Worm (Caenorhabditis elegans): Measurements from ENCODE around the gene Y75B12B.11.

- TF ChIP-seq ztf-23 (GFP tag; IDR thresholded peaks at IDR 0.05) (no peak), flt-1 (GFP tag; IDR thresholded peaks at IDR 0.05) (no peak), klf-2 (GFP tag; conservative IDR thresholded peaks at IDR 0.05) (no peak), med-1 (GFP tag; optimal IDR thresholded peaks at IDR 0.05; ENCODE audit: insufficient read depth) (no peak), T22C8.4 (GFP tag; IDR thresholded peaks at IDR 0.05) (no peak), cog-1 (tag; optimal IDR thresholded peaks at IDR 0.05) (no peak), tab-1 (GFP tag; IDR thresholded peaks at IDR 0.05) (no peak)
These were observed 2.8 kb downstream of the Y75B12B.11 start, which contains the start of gene Y75B12B.13 for ce11 chrV:15193909-15194308.

All from whole organism, midembryonic.